Fruit fly (Drosophila melanogaster) whole organism, embryonic: ENCODE data around the gene eIF2Bepsilon.

Source experiments
- Ada2b ChIP-seq: fragments of 200-800 bp; sonication (Bioruptor generic); IDR thresholded peaks from 2 replicates; pipeline ENCODE4 v1.3.6; 2022; ENCODE audit warnings: missing biosample characterization, missing genetic modification characterization
- Aef1 ChIP-seq: fragments of 200-800 bp; sonication (Bioruptor generic); IDR thresholded peaks from 3 replicates; pipeline ENCODE4 v1.3.6; 2022; ENCODE audit warnings: missing biosample characterization, missing genetic modification characterization
- Atf-2 ChIP-seq: fragments of 200-800 bp; sonication (Bioruptor generic); optimal IDR thresholded peaks from 2 replicates; lab custom pipeline; 2016; ENCODE audit warnings: missing biosample characterization, missing genetic modification characterization
- Bdp1 ChIP-seq: fragments of 200-800 bp; sonication (Bioruptor generic); optimal IDR thresholded peaks from 3 replicates; lab custom pipeline; 2016; ENCODE audit warnings: missing biosample characterization, missing genetic modification characterization
- BtbVII ChIP-seq: fragments of 200-800 bp; sonication (Bioruptor generic); optimal IDR thresholded peaks from 3 replicates; lab custom pipeline; 2017; ENCODE audit warnings: missing biosample characterization, mild to moderate bottlenecking, missing genetic modification characterization
- CG13123 ChIP-seq: fragments of 200-800 bp; sonication (Bioruptor generic); optimal IDR thresholded peaks from 2 replicates; lab custom pipeline; 2016; ENCODE audit warnings: missing biosample characterization, missing genetic modification characterization
- CG13624 ChIP-seq: fragments of 200-800 bp; sonication (Bioruptor generic); optimal IDR thresholded peaks from 2 replicates; lab custom pipeline; 2016; ENCODE audit warnings: missing biosample characterization, missing genetic modification characterization
- CG17568 ChIP-seq: fragments of 200-800 bp; sonication (Bioruptor generic); optimal IDR thresholded peaks from 2 replicates; lab custom pipeline; 2018; ENCODE audit warnings: missing biosample characterization, mild to moderate bottlenecking, missing genetic modification characterization, moderate library complexity
- CG1832 ChIP-seq: fragments of 200-800 bp; sonication (Bioruptor generic); optimal IDR thresholded peaks from 2 replicates; lab custom pipeline; 2017; ENCODE audit warnings: missing biosample characterization, mild to moderate bottlenecking, missing genetic modification characterization, inconsistent platforms
- CG31365 ChIP-seq: fragments of 200-800 bp; sonication (Bioruptor generic); optimal IDR thresholded peaks from 2 replicates; lab custom pipeline; 2018; ENCODE audit warnings: missing biosample characterization, mild to moderate bottlenecking, missing genetic modification characterization
- CG3163 ChIP-seq: fragments of 200-800 bp; sonication (Bioruptor generic); optimal IDR thresholded peaks from 3 replicates; lab custom pipeline; 2016; ENCODE audit warnings: missing biosample characterization, missing genetic modification characterization
- CG34376 ChIP-seq: fragments of 200-800 bp; sonication (Bioruptor generic); optimal IDR thresholded peaks from 2 replicates; lab custom pipeline; 2018; ENCODE audit warnings: missing biosample characterization, mild to moderate bottlenecking, missing genetic modification characterization
- CG34422 ChIP-seq: fragments of 200-800 bp; sonication (Bioruptor generic); IDR thresholded peaks from 3 replicates; pipeline ENCODE4 v1.3.6; 2022; ENCODE audit warnings: missing biosample characterization, missing genetic modification characterization
- CG3838 ChIP-seq: fragments of 200-800 bp; sonication (Bioruptor generic); optimal IDR thresholded peaks from 3 replicates; lab custom pipeline; 2016; ENCODE audit warnings: missing biosample characterization, missing genetic modification characterization
- CG4282 ChIP-seq: fragments of 200-800 bp; sonication (Bioruptor generic); optimal IDR thresholded peaks from 2 replicates; lab custom pipeline; 2016; ENCODE audit warnings: missing biosample characterization, missing genetic modification characterization
- CG4328 ChIP-seq: fragments of 200-800 bp; sonication (Bioruptor generic); optimal IDR thresholded peaks from 3 replicates; lab custom pipeline; 2017; ENCODE audit warnings: missing biosample characterization, missing genetic modification reagents, missing genetic modification characterization
- CG6272 ChIP-seq: fragments of 200-800 bp; sonication (Bioruptor generic); IDR thresholded peaks from 2 replicates; pipeline ENCODE4 v1.3.6; 2022; ENCODE audit warnings: missing biosample characterization, missing genetic modification characterization
- CG6683 ChIP-seq: fragments of 200-800 bp; sonication (Bioruptor generic); optimal IDR thresholded peaks from 2 replicates; lab custom pipeline; 2017; ENCODE audit warnings: missing biosample characterization, mild to moderate bottlenecking, missing genetic modification characterization, missing genetic modification reagents
- CG7271 ChIP-seq: fragments of 200-800 bp; sonication (Bioruptor generic); optimal IDR thresholded peaks from 2 replicates; lab custom pipeline; 2018; ENCODE audit warnings: missing biosample characterization, mild to moderate bottlenecking, missing genetic modification characterization, moderate library complexity
- CG7372 ChIP-seq: fragments of 200-800 bp; sonication (Bioruptor generic); IDR thresholded peaks from 2 replicates; pipeline ENCODE4 v1.3.6; 2022; ENCODE audit warnings: missing biosample characterization, missing genetic modification characterization
- CG9797 ChIP-seq: fragments of 200-800 bp; sonication (Bioruptor generic); optimal IDR thresholded peaks from 3 replicates; lab custom pipeline; 2018; ENCODE audit warnings: missing biosample characterization, mild to moderate bottlenecking, missing genetic modification characterization
- CG9876 ChIP-seq: fragments of 200-800 bp; sonication (Bioruptor generic); optimal IDR thresholded peaks from 2 replicates; lab custom pipeline; 2016; ENCODE audit warnings: missing biosample characterization, missing genetic modification characterization
- CkIIα-i1 ChIP-seq: fragments of 200-800 bp; sonication (Bioruptor generic); IDR thresholded peaks from 2 replicates; pipeline ENCODE4 v1.3.6; 2022; ENCODE audit warnings: missing biosample characterization, missing genetic modification characterization
- CoRest ChIP-seq: fragments of 200-800 bp; sonication (Bioruptor generic); optimal IDR thresholded peaks from 3 replicates; lab custom pipeline; 2018; ENCODE audit warnings: missing biosample characterization, mild to moderate bottlenecking, missing genetic modification characterization, moderate library complexity
- D19B ChIP-seq: fragments of 200-800 bp; sonication (Bioruptor generic); optimal IDR thresholded peaks from 2 replicates; lab custom pipeline; 2017; ENCODE audit warnings: missing biosample characterization, mild to moderate bottlenecking, missing genetic modification characterization
- E2f2 ChIP-seq: fragments of 200-800 bp; sonication (Bioruptor generic); IDR thresholded peaks from 2 replicates; pipeline ENCODE4 v1.3.6; 2022; ENCODE audit warnings: missing biosample characterization, missing genetic modification characterization
- Eip74EF ChIP-seq, 2 experiments: fragments of 200-800 bp in 1 of 2; fragments of >200 bp in 1 of 2; sonication (Bioruptor generic) in 1 of 2; optimal IDR thresholded peaks; 2 replicates each; lab custom pipeline; 2017 to 2019; ENCODE audit warnings: missing biosample characterization in 2 of 2, missing genetic modification characterization in 2 of 2, mild to moderate bottlenecking in 1 of 2, moderate library complexity in 1 of 2
- HmgZ ChIP-seq: fragments of 200-800 bp; sonication (Bioruptor generic); optimal IDR thresholded peaks from 2 replicates; lab custom pipeline; 2018; ENCODE audit warnings: missing biosample characterization, mild to moderate bottlenecking, missing genetic modification characterization
- Hmr ChIP-seq: fragments of 200-800 bp; sonication (Bioruptor generic); optimal IDR thresholded peaks from 3 replicates; lab custom pipeline; 2017; ENCODE audit warnings: mild to moderate bottlenecking, missing biosample characterization, missing genetic modification reagents, missing genetic modification characterization
- Hr3 ChIP-seq: fragments of 200-800 bp; sonication (Bioruptor generic); optimal IDR thresholded peaks from 3 replicates; lab custom pipeline; 2016; ENCODE audit warnings: missing biosample characterization, missing genetic modification characterization
- NK7.1 ChIP-seq: fragments of 200-800 bp; sonication (Bioruptor generic); optimal IDR thresholded peaks from 3 replicates; lab custom pipeline; 2016; ENCODE audit warnings: missing biosample characterization, missing genetic modification characterization
- Oli ChIP-seq: fragments of 200-800 bp; sonication (Bioruptor generic); optimal IDR thresholded peaks from 2 replicates; lab custom pipeline; 2018; ENCODE audit warnings: missing biosample characterization, mild to moderate bottlenecking, missing genetic modification characterization, moderate library complexity
- Poxn ChIP-seq: fragments of 200-800 bp; sonication (Bioruptor generic); IDR thresholded peaks from 2 replicates; pipeline ENCODE4 v1.3.6; 2022; ENCODE audit warnings: missing biosample characterization, missing genetic modification characterization
- Rx ChIP-seq: fragments of 200-800 bp; sonication (Bioruptor generic); IDR thresholded peaks from 2 replicates; pipeline ENCODE4 v1.3.6; 2022; ENCODE audit warnings: missing biosample characterization, missing genetic modification characterization
- YL-1 ChIP-seq: fragments of 200-800 bp; sonication (Bioruptor generic); optimal IDR thresholded peaks from 3 replicates; lab custom pipeline; 2017; ENCODE audit warnings: missing biosample characterization, mild to moderate bottlenecking, missing genetic modification characterization
- amos ChIP-seq: fragments of 200-800 bp; sonication (Bioruptor generic); IDR thresholded peaks from 2 replicates; pipeline ENCODE4 v1.3.6; 2022; ENCODE audit warnings: missing biosample characterization, missing genetic modification characterization; ENCODE audit not compliant: partially characterized antibody
- bowl ChIP-seq: fragments of 200-800 bp; sonication (Bioruptor generic); IDR thresholded peaks from 2 replicates; pipeline ENCODE4 v1.3.6; 2022; ENCODE audit warnings: missing biosample characterization, missing genetic modification characterization
- br ChIP-seq: fragments of >200 bp; optimal IDR thresholded peaks from 2 replicates; lab custom pipeline; 2017
- chn ChIP-seq: fragments of 200-800 bp; sonication (Bioruptor generic); optimal IDR thresholded peaks from 2 replicates; lab custom pipeline; 2016; ENCODE audit warnings: missing biosample characterization, missing genetic modification characterization
- dan ChIP-seq: fragments of 200-800 bp; sonication (Bioruptor generic); IDR thresholded peaks from 2 replicates; pipeline ENCODE4 v1.3.6; 2022; ENCODE audit warnings: missing biosample characterization, missing genetic modification characterization
- dm ChIP-seq: fragments of 200-800 bp; sonication (Bioruptor generic); optimal IDR thresholded peaks from 3 replicates; lab custom pipeline; 2016; ENCODE audit warnings: missing biosample characterization, missing genetic modification characterization
- dysf ChIP-seq: fragments of 200-800 bp; sonication (Bioruptor generic); IDR thresholded peaks from 3 replicates; pipeline ENCODE4 v1.3.6; 2022; ENCODE audit warnings: missing biosample characterization, missing genetic modification characterization
- fru ChIP-seq: fragments of >200 bp; optimal IDR thresholded peaks from 2 replicates; lab custom pipeline; 2017
- ftz-f1 ChIP-seq: fragments of 200-800 bp; sonication (Bioruptor generic); optimal IDR thresholded peaks from 2 replicates; lab custom pipeline; 2016; ENCODE audit warnings: missing biosample characterization, missing genetic modification characterization
- fu2 ChIP-seq: fragments of 200-800 bp; sonication (Bioruptor generic); optimal IDR thresholded peaks from 2 replicates; lab custom pipeline; 2016; ENCODE audit warnings: missing biosample characterization, missing genetic modification characterization
- gro ChIP-seq: fragments of 200-800 bp; sonication (Bioruptor generic); optimal IDR thresholded peaks from 2 replicates; lab custom pipeline; 2016; ENCODE audit warnings: missing biosample characterization, missing genetic modification characterization
- gsb ChIP-seq: fragments of 200-800 bp; sonication (Bioruptor generic); IDR thresholded peaks from 2 replicates; pipeline ENCODE4 v1.3.6; 2022; ENCODE audit warnings: missing biosample characterization, missing genetic modification characterization
- gsb-n ChIP-seq: fragments of 200-800 bp; sonication (Bioruptor generic); optimal IDR thresholded peaks from 3 replicates; lab custom pipeline; 2018; ENCODE audit warnings: missing biosample characterization, mild to moderate bottlenecking, missing genetic modification characterization
- gt ChIP-seq: fragments of 200-800 bp; sonication (Bioruptor generic); IDR thresholded peaks from 2 replicates; pipeline ENCODE4 v1.3.6; 2022; ENCODE audit warnings: missing biosample characterization, missing genetic modification characterization
- mld ChIP-seq: fragments of 200-800 bp; sonication (Bioruptor generic); IDR thresholded peaks from 3 replicates; pipeline ENCODE4 v1.3.6; 2022; ENCODE audit warnings: missing biosample characterization, missing genetic modification characterization; ENCODE audit not compliant: partially characterized antibody
- schlank ChIP-seq: fragments of 200-800 bp; sonication (Bioruptor generic); optimal IDR thresholded peaks from 2 replicates; lab custom pipeline; 2018; ENCODE audit warnings: missing biosample characterization, mild to moderate bottlenecking, missing genetic modification characterization
- sens ChIP-seq: fragments of 200-800 bp; sonication (Bioruptor generic); peaks from one replicate; lab custom pipeline; 2016; ENCODE audit warnings: missing biosample characterization, missing genetic modification characterization

eIF2Bepsilon gene

dm6 chrX:1922765-1923501 lies at the start of gene eIF2Bepsilon, which contains the start of gene Ocrl (continued):
- TF ChIP-seq amos (GFP tag; lab: Robert Waterston, UW) (peak; percentile 46), CG4282 (GFP tag; lab: Kevin White, UChicago) (no peak), HmgZ (peak; percentile 82), NK7.1 (GFP tag; lab: Kevin White, UChicago) (no peak), BtbVII (GFP tag; lab: Kevin White, UChicago) (no peak), dan (GFP tag; lab: Robert Waterston, UW) (no peak), Ada2b (no peak), sens (GFP tag; lab: Kevin White, UChicago) (peak; percentile 20), dysf (GFP tag; lab: Robert Waterston, UW) (no peak), gsb (no peak), dm (GFP tag; lab: Kevin White, UChicago) (peak; percentile 55), CG13624 (GFP tag; lab: Kevin White, UChicago) (no peak), CG7372 (GFP tag; lab: Robert Waterston, UW) (no peak), mld (no peak), CG13123 (GFP tag; lab: Kevin White, UChicago) (no peak), br (lab: Kevin White, UChicago) (no peak), Eip74EF (GFP tag; optimal IDR thresholded peaks at IDR 0.05; lab: Kevin White, UChicago) (no peak), ftz-f1 (GFP tag; lab: Kevin White, UChicago) (peak; percentile 81), CG31365 (no peak), chn (no peak), CG9797 (GFP tag; lab: Kevin White, UChicago) (peak; percentile 97), gt (no peak), CG4328 (no peak), Hmr (GFP tag; lab: Kevin White, UChicago) (no peak), CoRest (no peak), Oli (no peak), fru (lab: Kevin White, UChicago) (no peak), Atf-2 (GFP tag; lab: Kevin White, UChicago) (no peak), gsb-n (no peak), bowl (GFP tag; lab: Robert Waterston, UW) (no peak), Hr3 (GFP tag; lab: Kevin White, UChicago) (no peak), CG34376 (GFP tag; lab: Kevin White, UChicago) (peak; percentile 14), CG7271 (tag; lab: Kevin White, UChicago) (no peak), gro (peak; percentile 42), CG17568 (no peak), fu2 (GFP tag; lab: Kevin White, UChicago) (no peak), Aef1 (GFP tag; lab: Robert Waterston, UW) (no peak), CG9876 (GFP tag; lab: Kevin White, UChicago) (peak; percentile 31), Rx (GFP tag; lab: Robert Waterston, UW) (no peak), CG3838 (GFP tag; lab: Kevin White, UChicago) (no peak), D19B (GFP tag; lab: Kevin White, UChicago) (no peak), CkIIα-i1 (no peak), YL-1 (GFP tag; lab: Kevin White, UChicago) (peak; percentile 73), Bdp1 (GFP tag; lab: Kevin White, UChicago) (peak; percentile 7), E2f2 (GFP tag; lab: Robert Waterston, UW) (peak; percentile 46; the same call in 1 of the 2 replicates), CG34422 (GFP tag; lab: Robert Waterston, UW) (peak; percentile 48; the same call in 1 of the 3 replicates), CG6272 (no peak), CG6683 (GFP tag; lab: Kevin White, UChicago) (peak; percentile 3), CG1832 (no peak), schlank (tag; lab: Kevin White, UChicago) (no peak), CG3163 (GFP tag; lab: Kevin White, UChicago) (no peak), Poxn (GFP tag; lab: Robert Waterston, UW) (no peak)
